Worm (Caenorhabditis elegans): Measurements from ENCODE around the gene srt-30.

The srt-30 gene

ce11 chrV:3825190-3825589 lies 24.9 kb upstream of the srt-30 start:
- TF ChIP-seq R02D3.7 (tag; optimal IDR thresholded peaks at IDR 0.05): no peak
- no peak for TF ChIP-seq ceh-20 (GFP tag; IDR thresholded peaks at IDR 0.05)
- no peak for TF ChIP-seq cey-2 (tag; optimal IDR thresholded peaks at IDR 0.05; ENCODE audit: borderline replicate concordance, insufficient read depth)
- no peak for TF ChIP-seq set-16 (GFP tag; IDR thresholded peaks at IDR 0.05)
- peak; percentile 97 for TF ChIP-seq aha-1 (tag)
- TF ChIP-seq lin-39 (tag; optimal IDR thresholded peaks at IDR 0.05): no peak

- TF ChIP-seq set-16 (GFP tag; IDR thresholded peaks at IDR 0.05) (no peak), sdz-12 (GFP tag; optimal IDR thresholded peaks at IDR 0.05) (no peak), madf-5 (GFP tag; IDR thresholded peaks at IDR 0.05) (no peak), ceh-62 (tag; optimal IDR thresholded peaks at IDR 0.05) (no peak), zip-2 (tag; optimal IDR thresholded peaks at IDR 0.05) (no peak), hlh-30 (tag; optimal IDR thresholded peaks at IDR 0.05; ENCODE audit: insufficient read depth) (no peak), Y105C5A.15 (GFP tag; IDR thresholded peaks at IDR 0.05) (no peak), lin-38 (GFP tag; IDR thresholded peaks at IDR 0.05) (no peak), mxl-3 (GFP tag; optimal IDR thresholded peaks at IDR 0.05) (no peak), nhr-28 (tag; optimal IDR thresholded peaks at IDR 0.05) (no peak), mes-2 (tag; optimal IDR thresholded peaks at IDR 0.05; ENCODE audit: poor library complexity, severe bottlenecking) (no peak), nhr-11 (tag; optimal IDR thresholded peaks at IDR 0.05) (no peak), nhr-10 (tag; optimal IDR thresholded peaks at IDR 0.05) (no peak), nhr-41 (GFP tag; IDR thresholded peaks at IDR 0.05) (no peak), lin-39 (tag; optimal IDR thresholded peaks at IDR 0.05) (no peak), ceh-32 (tag; optimal IDR thresholded peaks at IDR 0.05; ENCODE audit: poor library complexity) (no peak), nhr-111 (GFP tag; optimal IDR thresholded peaks at IDR 0.05) (no peak), ztf-11 (tag; optimal IDR thresholded peaks at IDR 0.05) (no peak), dve-1 (tag; optimal IDR thresholded peaks at IDR 0.05; ENCODE audit: insufficient read depth) (no peak), lin-15B (tag; optimal IDR thresholded peaks at IDR 0.05) (no peak)
These were observed 20.6 kb upstream of the srt-30 start for ce11 chrV:3820875-3821274.

ce11 chrV:3814938-3815337 lies 14.7 kb upstream of the srt-30 start, which contains the start of gene H10D18.1:
Gene H10D18.1 (plus strand): TSS chrV:3815214.
- TF ChIP-seq aha-1 (tag): no peak
- peak; percentile 46 for TF ChIP-seq hlh-30 (tag; optimal IDR thresholded peaks at IDR 0.05; ENCODE audit: insufficient read depth)
- TF ChIP-seq mdl-1 (tag; optimal IDR thresholded peaks at IDR 0.05): peak in 1 of 2 experiments; percentile 6
- no peak for TF ChIP-seq unc-130 (GFP tag; optimal IDR thresholded peaks at IDR 0.05)
- no peak for TF ChIP-seq F10B5.3 (tag; optimal IDR thresholded peaks at IDR 0.05)

ce11 chrV:3814009-3814408 lies 13.7 kb upstream of the srt-30 start:
- TF ChIP-seq R02D3.7 (tag; optimal IDR thresholded peaks at IDR 0.05): no peak
- TF ChIP-seq zfp-2 (tag; optimal IDR thresholded peaks at IDR 0.05): no peak
- peak; percentile 51 for TF ChIP-seq set-16 (GFP tag; IDR thresholded peaks at IDR 0.05)
- TF ChIP-seq aha-1 (tag): peak; percentile 7
- TF ChIP-seq mxl-3 (GFP tag; optimal IDR thresholded peaks at IDR 0.05): no peak
- TF ChIP-seq daf-19 (GFP tag; conservative IDR thresholded peaks at IDR 0.05): no peak

- 0 out of 2 replicates have a peak, but pooled peaks have one; percentile 31 for TF ChIP-seq dmd-8 (GFP tag; IDR thresholded peaks at IDR 0.05)
- peak; percentile 47 for TF ChIP-seq aha-1 (tag)
- no peak for TF ChIP-seq mxl-2 (GFP tag; conservative IDR thresholded peaks at IDR 0.05)
These were observed 12.0 kb upstream of the srt-30 start, which contains the start of gene scl-12 for ce11 chrV:3812291-3812690. Gene scl-12 (plus strand): TSS chrV:3812591.

- TF ChIP-seq Y48G9A.11 (GFP tag; IDR thresholded peaks at IDR 0.05) (no peak), cey-2 (tag; optimal IDR thresholded peaks at IDR 0.05; ENCODE audit: borderline replicate concordance, insufficient read depth) (no peak), ceh-28 (tag; optimal IDR thresholded peaks at IDR 0.05) (no peak), dpl-1 (GFP tag; optimal IDR thresholded peaks at IDR 0.05) (no peak), nhr-11 (tag; optimal IDR thresholded peaks at IDR 0.05) (no peak), fos-1 (tag; optimal IDR thresholded peaks at IDR 0.05) (no peak), lin-38 (GFP tag; IDR thresholded peaks at IDR 0.05) (no peak), zfp-3 (GFP tag; conservative IDR thresholded peaks at IDR 0.05) (no peak), zfp-2 (tag; optimal IDR thresholded peaks at IDR 0.05) (no peak), tra-1 (GFP tag; IDR thresholded peaks at IDR 0.05) (no peak), skn-1 (tag; optimal IDR thresholded peaks at IDR 0.05) (no peak)
These were observed 11.3 kb upstream of the srt-30 start, which contains the start of gene scl-13 for ce11 chrV:3811541-3811940. Gene scl-13 (minus strand): TSS chrV:3811641.
